Fruit fly (Drosophila melanogaster): ENCODE data around the gene Hsp67Bc.
A peak's percentile ranks its signal among the peaks of the same experiment; 100 is the strongest.

Gene Hsp67Bc

DNA sequence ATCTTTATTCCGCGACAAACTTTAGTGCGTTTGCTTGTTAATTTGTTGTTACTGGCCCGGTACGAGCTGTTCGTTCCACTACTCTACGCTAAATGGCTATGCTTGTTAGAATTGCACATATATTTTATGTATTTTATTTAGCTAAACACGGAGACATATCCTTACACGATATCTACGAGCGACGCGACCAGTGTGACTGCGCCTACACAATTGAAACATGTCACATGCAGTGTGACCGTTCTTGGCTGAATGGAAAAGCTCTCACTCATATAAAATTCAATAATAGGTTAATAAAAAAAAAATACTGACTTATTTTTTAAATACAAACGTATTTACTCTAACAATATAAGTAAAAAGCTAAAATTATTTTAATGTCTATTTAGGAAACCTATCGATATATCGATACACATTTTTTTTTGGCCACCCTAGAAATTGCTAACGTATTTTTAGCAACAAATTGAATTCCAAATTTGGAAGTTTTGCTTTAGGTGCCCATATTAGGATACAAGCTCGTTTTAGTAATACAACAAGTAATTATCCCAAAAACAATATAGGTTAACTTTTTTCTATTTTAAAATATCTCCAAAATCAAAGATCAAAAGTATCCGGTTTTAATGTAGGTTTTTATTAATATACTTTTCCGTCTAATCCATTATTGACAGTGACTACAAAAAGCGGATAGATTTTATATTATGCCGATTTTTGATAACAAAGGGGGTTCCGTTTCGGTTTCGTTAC, 26.9 kb upstream of the Hsp67Bc start, which contains the start of gene CG4080 (continued):
- TF ChIP-seq sc (optimal IDR thresholded peaks at IDR 0.05), result no peak
- no peak for TF ChIP-seq sc (GFP tag; optimal IDR thresholded peaks at IDR 0.05)
- no peak for TF ChIP-seq onecut (GFP tag; IDR thresholded peaks at IDR 0.05)
- TF ChIP-seq Pdp1 (GFP tag; optimal IDR thresholded peaks at IDR 0.05), result peak in 1 of 2 experiments; percentile 22
- TF ChIP-seq corto (GFP tag; optimal IDR thresholded peaks at IDR 0.05), result peak; percentile 32
- peak; percentile 43 for TF ChIP-seq dmrt11E (tag; optimal IDR thresholded peaks at IDR 0.05)
- peak; percentile 96 for TF ChIP-seq CG9797 (GFP tag; optimal IDR thresholded peaks at IDR 0.05)
- peak; percentile 15 for TF ChIP-seq CG7839 (tag; optimal IDR thresholded peaks at IDR 0.05)
- peak; percentile 40 for TF ChIP-seq nerfin-1 (tag; optimal IDR thresholded peaks at IDR 0.05)
- TF ChIP-seq Sox100B (GFP tag; optimal IDR thresholded peaks at IDR 0.05), result no peak
- no peak for TF ChIP-seq Hr51 (GFP tag; optimal IDR thresholded peaks at IDR 0.05)
- TF ChIP-seq CG12942 (GFP tag; optimal IDR thresholded peaks at IDR 0.05), result no peak
- no peak for TF ChIP-seq rib (GFP tag; IDR thresholded peaks at IDR 0.05)
- no peak for TF ChIP-seq CG9817 (tag; optimal IDR thresholded peaks at IDR 0.05)
- no peak for TF ChIP-seq sens-2 (GFP tag; IDR thresholded peaks at IDR 0.05)
- TF ChIP-seq aop (GFP tag; IDR thresholded peaks at IDR 0.05), result no peak
- peak; percentile 42 for TF ChIP-seq Hmr (GFP tag; optimal IDR thresholded peaks at IDR 0.05)
- TF ChIP-seq unpg (GFP tag; optimal IDR thresholded peaks at IDR 0.05), result peak; percentile 37
- TF ChIP-seq CG15479 (GFP tag; optimal IDR thresholded peaks at IDR 0.05), result no peak
- peak; percentile 63 for TF ChIP-seq Myb (GFP tag; optimal IDR thresholded peaks at IDR 0.05)
- no peak for TF ChIP-seq cad (GFP tag; optimal IDR thresholded peaks at IDR 0.05)
- TF ChIP-seq Fer2 (tag; optimal IDR thresholded peaks at IDR 0.05), result no peak
- TF ChIP-seq ranshi (GFP tag; IDR thresholded peaks at IDR 0.05), result peak; percentile 82; the same call in 1 of the 2 replicates
- no peak for TF ChIP-seq CG14667 (GFP tag; IDR thresholded peaks at IDR 0.05)
- TF ChIP-seq CG17612 (GFP tag; IDR thresholded peaks at IDR 0.05), result no peak
- TF ChIP-seq CG1792 (GFP tag; optimal IDR thresholded peaks at IDR 0.05), result no peak
- TF ChIP-seq Ets97D (GFP tag; optimal IDR thresholded peaks at IDR 0.05), result peak; percentile 61
- 0 out of 3 replicates have a peak, but pooled peaks have one; percentile 5 for TF ChIP-seq gce (GFP tag; IDR thresholded peaks at IDR 0.05)
- TF ChIP-seq HLHmδ (GFP tag; optimal IDR thresholded peaks at IDR 0.05), result no peak
- TF ChIP-seq CG12769 (tag; optimal IDR thresholded peaks at IDR 0.05), result no peak
- TF ChIP-seq slbo (GFP tag; IDR thresholded peaks at IDR 0.05), result no peak
- TF ChIP-seq Hey (tag; optimal IDR thresholded peaks at IDR 0.05), result no peak
- no peak for TF ChIP-seq ro (GFP tag; IDR thresholded peaks at IDR 0.05)
- TF ChIP-seq tna (GFP tag; IDR thresholded peaks at IDR 0.05; ENCODE audit: partially characterized antibody), result peak; percentile 55
- no peak for TF ChIP-seq BtbVII (GFP tag; optimal IDR thresholded peaks at IDR 0.05)
- TF ChIP-seq cas (GFP tag; IDR thresholded peaks at IDR 0.05), result no peak
- TF ChIP-seq Lhr (GFP tag; optimal IDR thresholded peaks at IDR 0.05), result peak; percentile 81
- no peak for TF ChIP-seq emc (GFP tag; optimal IDR thresholded peaks at IDR 0.05)
- no peak for TF ChIP-seq CG1602 (GFP tag; optimal IDR thresholded peaks at IDR 0.05)
- no peak for TF ChIP-seq al (GFP tag; IDR thresholded peaks at IDR 0.05)
- no peak for TF ChIP-seq Gug (GFP tag; IDR thresholded peaks at IDR 0.05)
- no peak for TF ChIP-seq pho (GFP tag; optimal IDR thresholded peaks at IDR 0.05)
- TF ChIP-seq Asciz (GFP tag; optimal IDR thresholded peaks at IDR 0.05), result no peak
- TF ChIP-seq CG6689 (GFP tag; IDR thresholded peaks at IDR 0.05), result 0 out of 2 replicates have a peak, but pooled peaks have one; percentile 18
- TF ChIP-seq tll (GFP tag; optimal IDR thresholded peaks at IDR 0.05), result no peak
- no peak for TF ChIP-seq CG9727 (GFP tag; optimal IDR thresholded peaks at IDR 0.05)
- TF ChIP-seq Fer1 (GFP tag; optimal IDR thresholded peaks at IDR 0.05), result peak; percentile 19
- no peak for TF ChIP-seq maf-S (GFP tag; optimal IDR thresholded peaks at IDR 0.05)
- TF ChIP-seq CG15073 (GFP tag; optimal IDR thresholded peaks at IDR 0.05), result no peak
- TF ChIP-seq CG8765 (GFP tag; IDR thresholded peaks at IDR 0.05), result no peak

Measured in whole organism, embryonic.